Worm (Caenorhabditis elegans): ENCODE data around the gene cal-2.

DNA sequence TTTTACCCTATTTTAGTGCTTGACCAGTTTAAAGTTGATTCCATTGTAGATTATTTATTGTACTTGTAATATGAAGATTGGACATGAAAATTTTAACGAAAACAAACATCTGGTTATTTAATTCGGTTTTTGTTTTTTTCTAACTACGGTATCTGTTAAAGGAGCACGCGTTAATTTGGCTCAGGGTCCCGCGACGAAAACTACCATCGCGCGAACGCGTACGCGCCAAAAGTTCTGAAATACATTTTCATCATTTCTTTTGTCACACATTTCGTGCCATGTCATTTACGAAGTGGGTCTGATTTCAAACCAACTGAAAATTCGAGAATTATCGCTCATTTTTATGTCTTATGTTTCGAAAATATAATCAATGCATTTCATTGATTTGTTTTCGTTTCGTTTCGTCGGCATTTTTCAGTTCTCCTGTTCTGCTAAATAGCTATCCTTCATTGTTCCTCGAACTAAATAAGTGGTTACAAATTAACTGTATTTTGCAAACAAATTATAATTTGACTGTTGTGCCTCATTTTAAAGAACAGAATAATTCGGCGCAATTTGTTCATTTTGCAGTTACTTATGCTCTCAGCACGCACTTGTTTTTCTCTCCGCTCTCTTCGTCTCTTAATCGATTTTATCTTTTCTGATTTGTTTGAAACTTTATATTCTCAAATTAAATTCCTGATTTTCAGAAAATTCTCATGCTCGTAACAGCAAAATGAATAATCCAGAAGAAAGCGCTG lies 26.7 kb upstream of the cal-2 start, which contains the start of gene T21B10.3:
- TF ChIP-seq repo-1 (tag; optimal IDR thresholded peaks at IDR 0.05), result peak; percentile 86
- peak; percentile 94 for TF ChIP-seq F49E8.2 (tag; optimal IDR thresholded peaks at IDR 0.05; ENCODE audit: insufficient read depth)
- TF ChIP-seq unc-62 (GFP tag; optimal IDR thresholded peaks at IDR 0.05), result no peak
- no peak for TF ChIP-seq pha-4 (tag; optimal IDR thresholded peaks at IDR 0.05)
- peak; percentile 88; the same call in 1 of the 2 replicates for TF ChIP-seq nfya-2 (GFP tag; IDR thresholded peaks at IDR 0.05)
- peak; percentile 54 for TF ChIP-seq dpff-1 (tag; optimal IDR thresholded peaks at IDR 0.05)
- peak; percentile 98 for TF ChIP-seq xnd-1 (tag; optimal IDR thresholded peaks at IDR 0.05)
- peak; percentile 94 for TF ChIP-seq tlf-1 (GFP tag; optimal IDR thresholded peaks at IDR 0.05)
- no peak for TF ChIP-seq zfh-2 (GFP tag; conservative IDR thresholded peaks at IDR 0.05)
- TF ChIP-seq ekl-4 (GFP tag; IDR thresholded peaks at IDR 0.05), result peak; percentile 86
- TF ChIP-seq ama-1 (optimal IDR thresholded peaks at IDR 0.05), result peak; percentile 84
- TF ChIP-seq ama-1 (GFP tag; optimal IDR thresholded peaks at IDR 0.05), result peak; percentile 55 to 83

Data from whole organism, young adult.